Worm (Caenorhabditis elegans) whole organism, L4 larva: ENCODE data around the gene srt-6.

Source experiments
- D1046.2 ChIP-seq: fragments of 200-800 bp; sonication (Bioruptor generic); IDR thresholded peaks from 2 replicates; pipeline ENCODE4 v1.3.6; 2022; ENCODE audit warnings: missing genetic modification characterization, missing compliant biosample characterization
- F10B5.3 ChIP-seq: sonication (generic microtip); optimal IDR thresholded peaks from 2 replicates; lab custom pipeline; 2016; ENCODE audit warnings: mild to moderate bottlenecking, missing genetic modification characterization, missing compliant biosample characterization
- F26F4.8 ChIP-seq: fragments of 200-800 bp; sonication (Bioruptor generic); conservative IDR thresholded peaks from 2 replicates; pipeline ENCODE4 v1.3.6; 2022; ENCODE audit warnings: missing genetic modification characterization, missing compliant biosample characterization
- F49E8.2 ChIP-seq: sonication (generic microtip); optimal IDR thresholded peaks from 2 replicates; lab custom pipeline; 2016; ENCODE audit warnings: missing compliant biosample characterization, mild to moderate bottlenecking, missing genetic modification characterization, borderline replicate concordance
- T20F7.1 ChIP-seq: fragments of 200-800 bp; sonication (Bioruptor generic); optimal IDR thresholded peaks from 2 replicates; lab custom pipeline; 2018; ENCODE audit warnings: mild to moderate bottlenecking, missing genetic modification characterization, missing compliant biosample characterization
- Y48G9A.11 ChIP-seq: fragments of 200-800 bp; sonication (Bioruptor generic); IDR thresholded peaks from 2 replicates; pipeline ENCODE4 v1.3.6; 2022; ENCODE audit warnings: missing genetic modification reagents, missing genetic modification characterization, missing compliant biosample characterization
- Y75B8A.6 ChIP-seq: fragments of 200-800 bp; sonication (Bioruptor generic); IDR thresholded peaks from 2 replicates; pipeline ENCODE4 v1.3.6; 2022; ENCODE audit warnings: missing genetic modification reagents, missing genetic modification characterization, missing compliant biosample characterization
- ZK546.5 ChIP-seq, 2 experiments: sonication (generic microtip); optimal IDR thresholded peaks; 2 replicates each; lab custom pipeline; 2017; ENCODE audit warnings: missing biosample characterization in 2 of 2, missing genetic modification characterization in 2 of 2
- aha-1 ChIP-seq: fragments of 150-350 bp; peaks from one replicate; lab custom pipeline; 2014; ENCODE audit warnings: missing biosample characterization, missing genetic modification characterization
- arid-1 ChIP-seq: fragments of 200-800 bp; sonication (Bioruptor generic); conservative IDR thresholded peaks from 2 replicates; pipeline ENCODE4 v1.3.6; 2022; ENCODE audit warnings: missing genetic modification reagents, missing genetic modification characterization, missing compliant biosample characterization
- attf-4 ChIP-seq: sonication (generic microtip); optimal IDR thresholded peaks from 3 replicates; lab custom pipeline; 2017; ENCODE audit warnings: missing biosample characterization, missing genetic modification characterization
- ceh-32 ChIP-seq: sonication (generic microtip); optimal IDR thresholded peaks from 2 replicates; lab custom pipeline; 2016; ENCODE audit warnings: mild to moderate bottlenecking, missing genetic modification characterization, missing compliant biosample characterization; ENCODE audit not compliant: poor library complexity
- ceh-44 ChIP-seq: fragments of 200-800 bp; sonication (Bioruptor generic); IDR thresholded peaks from 2 replicates; pipeline ENCODE4 v1.3.6; 2022; ENCODE audit warnings: missing genetic modification reagents, missing genetic modification characterization, missing compliant biosample characterization
- ces-1 ChIP-seq: fragments of 150-350 bp; sonication (generic microtip); optimal IDR thresholded peaks from 4 replicates; lab custom pipeline; 2014; ENCODE audit warnings: missing biosample characterization, missing genetic modification reagents, missing genetic modification characterization
- ctbp-1 ChIP-seq: fragments of 200-800 bp; sonication (Bioruptor generic); IDR thresholded peaks from 2 replicates; pipeline ENCODE4 v1.3.6; 2022; ENCODE audit warnings: missing genetic modification reagents, missing genetic modification characterization, missing compliant biosample characterization
- daf-12 ChIP-seq: fragments of 150-350 bp; optimal IDR thresholded peaks from 2 replicates; lab custom pipeline; 2014; ENCODE audit warnings: missing biosample characterization, missing genetic modification reagents, missing genetic modification characterization
- daf-16 ChIP-seq, 3 experiments: sonication (generic microtip); optimal IDR thresholded peaks; 2 replicates each; lab custom pipeline; 2016 to 2017; ENCODE audit warnings: missing genetic modification characterization in 3 of 3, missing genetic modification reagents in 3 of 3, mild to moderate bottlenecking in 2 of 3, missing compliant biosample characterization in 2 of 3, missing biosample characterization in 1 of 3, moderate library complexity in 1 of 3
- daf-19 ChIP-seq: fragments of 200-800 bp; sonication (Bioruptor generic); conservative IDR thresholded peaks from 2 replicates; pipeline ENCODE4 v1.3.6; 2022; ENCODE audit warnings: missing genetic modification characterization, missing compliant biosample characterization
- dmd-6 ChIP-seq: fragments of 200-800 bp; sonication (Bioruptor generic); IDR thresholded peaks from 2 replicates; pipeline ENCODE4 v1.3.6; 2022; ENCODE audit warnings: missing genetic modification reagents, missing genetic modification characterization, missing compliant biosample characterization
- dpl-1 ChIP-seq: fragments of 150-350 bp; optimal IDR thresholded peaks from 2 replicates; lab custom pipeline; 2014; ENCODE audit warnings: missing biosample characterization, missing genetic modification reagents, missing genetic modification characterization
- dve-1 ChIP-seq: sonication (generic microtip); optimal IDR thresholded peaks from 2 replicates; lab custom pipeline; 2017; ENCODE audit warnings: antibody characterized with exemption, mild to moderate bottlenecking, missing genetic modification characterization, missing compliant biosample characterization; ENCODE audit not compliant: insufficient read depth
- egl-43 ChIP-seq: fragments of 200-800 bp; sonication (Bioruptor generic); IDR thresholded peaks from 2 replicates; pipeline ENCODE4 v1.3.6; 2022; ENCODE audit warnings: missing genetic modification reagents, missing genetic modification characterization, missing compliant biosample characterization
- fkh-10 ChIP-seq: fragments of 150-350 bp; optimal IDR thresholded peaks from 2 replicates; lab custom pipeline; 2014; ENCODE audit warnings: missing biosample characterization, missing genetic modification reagents, missing genetic modification characterization
- hif-1 ChIP-seq, 2 experiments: sonication (generic microtip); optimal IDR thresholded peaks; 2 replicates each; lab custom pipeline; 2016 to 2017; ENCODE audit warnings: missing compliant biosample characterization in 2 of 2, missing genetic modification characterization in 2 of 2, missing genetic modification reagents in 2 of 2, missing genotype in 2 of 2, mild to moderate bottlenecking in 1 of 2
- hlh-30 ChIP-seq: sonication (generic microtip); optimal IDR thresholded peaks from 2 replicates; lab custom pipeline; 2017; ENCODE audit warnings: antibody characterized with exemption, mild to moderate bottlenecking, missing genetic modification characterization, missing compliant biosample characterization; ENCODE audit not compliant: insufficient read depth
- jun-1 ChIP-seq: fragments of 150-350 bp; optimal IDR thresholded peaks from 2 replicates; lab custom pipeline; 2014; ENCODE audit warnings: missing biosample characterization, missing genetic modification reagents, missing genetic modification characterization
- lin-1 ChIP-seq: fragments of 200-800 bp; sonication (Bioruptor generic); IDR thresholded peaks from 2 replicates; pipeline ENCODE4 v1.3.6; 2022; ENCODE audit warnings: missing genetic modification reagents, missing genetic modification characterization, missing compliant biosample characterization
- lin-13 ChIP-seq: fragments of 150-350 bp; optimal IDR thresholded peaks from 2 replicates; lab custom pipeline; 2014; ENCODE audit warnings: missing biosample characterization, missing genetic modification reagents, missing genetic modification characterization
- lir-3 ChIP-seq: sonication (generic microtip); optimal IDR thresholded peaks from 2 replicates; lab custom pipeline; 2016; ENCODE audit warnings: mild to moderate bottlenecking, missing genetic modification characterization, missing compliant biosample characterization
- madf-5 ChIP-seq, 2 experiments: fragments of 200-800 bp; sonication (Bioruptor generic); IDR thresholded peaks; 2 replicates each; pipeline ENCODE4 v1.3.6; 2022; ENCODE audit warnings: missing compliant biosample characterization in 2 of 2, missing genetic modification characterization in 2 of 2
- madf-9 ChIP-seq: fragments of 200-800 bp; sonication (Bioruptor generic); conservative IDR thresholded peaks from 2 replicates; pipeline ENCODE4 v1.3.6; 2022; ENCODE audit warnings: missing genetic modification reagents, missing genetic modification characterization, missing compliant biosample characterization
- mdt-29 ChIP-seq: fragments of 200-800 bp; sonication (Bioruptor generic); IDR thresholded peaks from 2 replicates; pipeline ENCODE4 v1.3.6; 2022; ENCODE audit warnings: missing genetic modification reagents, missing genetic modification characterization, missing compliant biosample characterization
- nhr-11 ChIP-seq: fragments of 150-350 bp; optimal IDR thresholded peaks from 2 replicates; lab custom pipeline; 2014; ENCODE audit warnings: missing biosample characterization, missing genetic modification characterization
- nhr-111 ChIP-seq: fragments of 200-800 bp; sonication (Bioruptor generic); optimal IDR thresholded peaks from 2 replicates; lab custom pipeline; 2018; ENCODE audit warnings: mild to moderate bottlenecking, missing genetic modification characterization, missing compliant biosample characterization
- nhr-237 ChIP-seq: sonication (generic microtip); optimal IDR thresholded peaks from 2 replicates; lab custom pipeline; 2017; ENCODE audit warnings: missing biosample characterization, missing genetic modification characterization
- nhr-41 ChIP-seq: fragments of 200-800 bp; sonication (Bioruptor generic); IDR thresholded peaks from 2 replicates; pipeline ENCODE4 v1.3.6; 2022; ENCODE audit warnings: missing genetic modification reagents, missing genetic modification characterization, missing compliant biosample characterization
- nhr-42 ChIP-seq: fragments of 200-800 bp; sonication (Bioruptor generic); IDR thresholded peaks from 2 replicates; pipeline ENCODE4 v1.3.6; 2022; ENCODE audit warnings: missing genetic modification characterization, missing compliant biosample characterization
- nhr-48 ChIP-seq: sonication (generic microtip); optimal IDR thresholded peaks from 2 replicates; lab custom pipeline; 2016; ENCODE audit warnings: mild to moderate bottlenecking, missing genetic modification characterization, missing compliant biosample characterization
- pha-4 ChIP-seq, 2 experiments: fragments of 150-350 bp in 1 of 2; fragments of 200-800 bp in 1 of 2; sonication (Bioruptor generic) in 1 of 2; IDR thresholded peaks in 1 of 2; optimal IDR thresholded peaks in 1 of 2; 2 replicates each; pipeline versions ENCODE4 v1.3.6 to Lab custom; 2014 to 2022; ENCODE audit warnings: missing genetic modification characterization in 2 of 2, missing genetic modification reagents in 2 of 2, missing biosample characterization in 1 of 2, missing compliant biosample characterization in 1 of 2
- php-3 ChIP-seq: fragments of 200-800 bp; sonication (Bioruptor generic); IDR thresholded peaks from 2 replicates; pipeline ENCODE4 v1.3.6; 2022; ENCODE audit warnings: missing genetic modification reagents, missing genetic modification characterization, missing compliant biosample characterization
- pqm-1 ChIP-seq: sonication (generic microtip); optimal IDR thresholded peaks from 2 replicates; lab custom pipeline; 2017; ENCODE audit warnings: missing biosample characterization, missing genetic modification characterization
- skn-1 ChIP-seq: fragments of 150-350 bp; optimal IDR thresholded peaks from 2 replicates; lab custom pipeline; 2014; ENCODE audit warnings: missing biosample characterization, missing genetic modification characterization
- snpc-4 ChIP-seq: fragments of 150-350 bp; optimal IDR thresholded peaks from 2 replicates; lab custom pipeline; 2014; ENCODE audit warnings: missing biosample characterization, missing genetic modification characterization
- spr-1 ChIP-seq: sonication (generic microtip); optimal IDR thresholded peaks from 2 replicates; lab custom pipeline; 2016; ENCODE audit warnings: mild to moderate bottlenecking, missing genetic modification characterization, missing compliant biosample characterization
- tag-97 ChIP-seq: fragments of 200-800 bp; sonication (Bioruptor generic); IDR thresholded peaks from 2 replicates; pipeline ENCODE4 v1.3.6; 2022; ENCODE audit warnings: missing genetic modification characterization, missing compliant biosample characterization
- unc-62 ChIP-seq, 3 experiments: fragments of 150-350 bp in 1 of 3; sonication (generic microtip); optimal IDR thresholded peaks in 2 of 3; peaks in 1 of 3; 1 replicate in 1 of 3; 2 replicates in 2 of 3; lab custom pipeline; 2014 to 2017; ENCODE audit warnings: missing biosample characterization in 3 of 3, missing genetic modification characterization in 3 of 3, missing genetic modification reagents in 3 of 3, missing genotype in 1 of 3
- zag-1 ChIP-seq: fragments of 150-350 bp; optimal IDR thresholded peaks from 2 replicates; lab custom pipeline; 2014; ENCODE audit warnings: missing biosample characterization, missing genetic modification characterization
- zfp-2 ChIP-seq: sonication (generic microtip); optimal IDR thresholded peaks from 2 replicates; lab custom pipeline; 2016; ENCODE audit warnings: mild to moderate bottlenecking, missing genetic modification characterization, missing compliant biosample characterization
- zip-11 ChIP-seq: fragments of 200-800 bp; sonication (Bioruptor generic); IDR thresholded peaks from 2 replicates; pipeline ENCODE4 v1.3.6; 2022; ENCODE audit warnings: missing genetic modification characterization, missing compliant biosample characterization
- ztf-7 ChIP-seq: fragments of 150-350 bp; optimal IDR thresholded peaks from 2 replicates; lab custom pipeline; 2014; ENCODE audit warnings: missing biosample characterization, missing genetic modification characterization

srt-6 gene

DNA sequence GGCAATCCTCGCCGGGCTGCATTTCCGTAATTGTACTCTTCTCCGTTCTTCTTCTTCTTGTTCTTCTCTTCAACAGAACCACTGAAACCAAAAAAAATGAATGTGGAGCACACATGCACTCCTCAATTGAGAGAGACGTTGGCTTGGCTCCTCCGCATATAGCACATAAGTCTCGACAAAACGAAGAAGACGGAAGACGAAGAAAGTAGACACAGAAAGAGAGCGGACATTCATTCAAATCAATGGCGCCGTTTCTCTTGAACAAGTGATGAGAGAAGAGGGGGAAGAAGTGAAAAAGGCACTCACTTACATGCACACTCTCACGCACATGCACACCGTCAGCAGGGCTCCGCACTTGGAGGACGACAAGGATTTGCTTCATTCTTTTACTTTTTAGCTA lies 28.9 kb upstream of the srt-6 start, which contains the start of gene F25E5.9:
Gene F25E5.9, minus strand, starts transcription at position 382 of the 400 bp plus-strand sequence.
- no peak for TF ChIP-seq arid-1 (GFP tag; lab: Robert Waterston, UW)
- TF ChIP-seq D1046.2 (GFP tag; lab: Robert Waterston, UW), result 0 out of 2 replicates have a peak, but pooled peaks have one; percentile 40
- TF ChIP-seq F26F4.8 (GFP tag; lab: Robert Waterston, UW), result no peak
- TF ChIP-seq ces-1, result no peak
- no peak for TF ChIP-seq daf-19
- no peak for TF ChIP-seq ceh-44 (GFP tag; lab: Robert Waterston, UW)
- no peak for TF ChIP-seq snpc-4 (tag; lab: Kevin White, UChicago)
- no peak for TF ChIP-seq madf-5 (GFP tag; IDR thresholded peaks at IDR 0.05; lab: Robert Waterston, UW)
- no peak for TF ChIP-seq ZK546.5 (tag; optimal IDR thresholded peaks at IDR 0.05; lab: Kevin White, UChicago)
- TF ChIP-seq ceh-32, result no peak
- no peak for TF ChIP-seq jun-1
- no peak for TF ChIP-seq nhr-42
- TF ChIP-seq skn-1 (tag; lab: Kevin White, UChicago), result no peak
- TF ChIP-seq nhr-111, result no peak
- TF ChIP-seq ctbp-1 (GFP tag; lab: Robert Waterston, UW), result peak; percentile 61
- no peak for TF ChIP-seq lir-3 (tag; lab: Kevin White, UChicago)
- TF ChIP-seq F10B5.3 (tag; lab: Kevin White, UChicago), result no peak
- no peak for TF ChIP-seq pha-4 (GFP tag; IDR thresholded peaks at IDR 0.05; lab: Robert Waterston, UW)
- no peak for TF ChIP-seq pha-4 (tag; optimal IDR thresholded peaks at IDR 0.05; lab: Kevin White, UChicago)
- TF ChIP-seq tag-97, result no peak
- TF ChIP-seq attf-4 (tag; lab: Kevin White, UChicago), result no peak
- TF ChIP-seq Y75B8A.6 (GFP tag; lab: Robert Waterston, UW), result no peak
- no peak for TF ChIP-seq Y48G9A.11 (GFP tag; lab: Robert Waterston, UW)
- peak; percentile 29 for TF ChIP-seq fkh-10 (GFP tag; lab: Kevin White, UChicago)
- no peak for TF ChIP-seq F49E8.2 (tag; lab: Kevin White, UChicago)
- TF ChIP-seq lin-13 (GFP tag; lab: Kevin White, UChicago), result no peak
- TF ChIP-seq hif-1 (tag; optimal IDR thresholded peaks at IDR 0.05; lab: Kevin White, UChicago), result peak in 1 of 2 experiments; percentile 3
- TF ChIP-seq ztf-7 (tag; lab: Kevin White, UChicago), result no peak
- no peak for TF ChIP-seq dve-1
- no peak for TF ChIP-seq mdt-29 (GFP tag; lab: Robert Waterston, UW)
- no peak for TF ChIP-seq zag-1 (tag; lab: Kevin White, UChicago)
- TF ChIP-seq nhr-48 (tag; lab: Kevin White, UChicago), result no peak
- TF ChIP-seq nhr-41 (GFP tag; lab: Robert Waterston, UW), result no peak
- TF ChIP-seq daf-16 (GFP tag; optimal IDR thresholded peaks at IDR 0.05; lab: Kevin White, UChicago), result no peak
- no peak for TF ChIP-seq daf-16 (tag; optimal IDR thresholded peaks at IDR 0.05; lab: Kevin White, UChicago)
- TF ChIP-seq zfp-2 (tag; lab: Kevin White, UChicago), result no peak
- no peak for TF ChIP-seq dmd-6 (GFP tag; lab: Robert Waterston, UW)
- no peak for TF ChIP-seq lin-1
- no peak for TF ChIP-seq zip-11 (GFP tag; lab: Robert Waterston, UW)
- peak; percentile 72; the same call in 1 of the 2 replicates for TF ChIP-seq egl-43
- TF ChIP-seq unc-62 (GFP tag; optimal IDR thresholded peaks at IDR 0.05 in 1 of 2; lab: Kevin White, UChicago), result peak in 1 of 2 experiments; percentile 33
- TF ChIP-seq unc-62 (tag; optimal IDR thresholded peaks at IDR 0.05; lab: Kevin White, UChicago), result no peak
- TF ChIP-seq nhr-11 (tag; lab: Kevin White, UChicago), result no peak
- TF ChIP-seq spr-1, result no peak
- TF ChIP-seq pqm-1 (tag; lab: Kevin White, UChicago), result no peak
- no peak for TF ChIP-seq T20F7.1
- TF ChIP-seq hlh-30 (tag; lab: Kevin White, UChicago), result peak; percentile 20
- no peak for TF ChIP-seq php-3
- TF ChIP-seq nhr-237, result no peak
- TF ChIP-seq dpl-1 (GFP tag; lab: Kevin White, UChicago), result no peak
- TF ChIP-seq aha-1 (tag; lab: Kevin White, UChicago), result no peak
- no peak for TF ChIP-seq madf-9 (GFP tag; lab: Robert Waterston, UW)
- no peak for TF ChIP-seq daf-12 (tag; lab: Kevin White, UChicago)
